Worm (Caenorhabditis elegans) whole organism, L4 larva: ENCODE data around the gene cap-1.
A peak's percentile ranks its signal among the peaks of the same experiment; 100 is the strongest.

ENCODE experiments used
- D1046.2 ChIP-seq: fragments of 200-800 bp; sonication (Bioruptor generic); IDR thresholded peaks from 2 replicates; pipeline ENCODE4 v1.3.6; 2022; ENCODE audit warnings: missing genetic modification characterization, missing compliant biosample characterization
- F26F4.8 ChIP-seq: fragments of 200-800 bp; sonication (Bioruptor generic); conservative IDR thresholded peaks from 2 replicates; pipeline ENCODE4 v1.3.6; 2022; ENCODE audit warnings: missing genetic modification characterization, missing compliant biosample characterization
- F37D6.2 ChIP-seq: sonication (generic microtip); optimal IDR thresholded peaks from 2 replicates; lab custom pipeline; 2016; ENCODE audit warnings: mild to moderate bottlenecking, missing genetic modification characterization, missing compliant biosample characterization
- F44E2.7 ChIP-seq: fragments of 200-800 bp; sonication (Bioruptor generic); IDR thresholded peaks from 2 replicates; pipeline ENCODE4 v2.1.2; 2022; ENCODE audit warnings: missing genetic modification characterization, missing compliant biosample characterization
- F49E8.2 ChIP-seq: sonication (generic microtip); optimal IDR thresholded peaks from 2 replicates; lab custom pipeline; 2016; ENCODE audit warnings: missing compliant biosample characterization, mild to moderate bottlenecking, missing genetic modification characterization, borderline replicate concordance
- R02D3.7 ChIP-seq: fragments of 150-350 bp; sonication (generic microtip); optimal IDR thresholded peaks from 3 replicates; lab custom pipeline; 2014; ENCODE audit warnings: missing biosample characterization, missing genetic modification characterization
- T26A8.4 ChIP-seq: fragments of 200-800 bp; sonication (Bioruptor generic); IDR thresholded peaks from 2 replicates; pipeline ENCODE4 v1.3.6; 2022; ENCODE audit warnings: missing genetic modification characterization, missing compliant biosample characterization
- Y5F2A.4 ChIP-seq: fragments of 200-800 bp; sonication (Bioruptor generic); optimal IDR thresholded peaks from 2 replicates; lab custom pipeline; 2018; ENCODE audit warnings: mild to moderate bottlenecking, missing genetic modification characterization, missing compliant biosample characterization
- ZK337.2 ChIP-seq: fragments of 200-800 bp; sonication (Bioruptor generic); IDR thresholded peaks from 2 replicates; pipeline ENCODE4 v1.3.6; 2022; ENCODE audit warnings: missing genetic modification reagents, missing genetic modification characterization, missing compliant biosample characterization
- aha-1 ChIP-seq: fragments of 150-350 bp; peaks from one replicate; lab custom pipeline; 2014; ENCODE audit warnings: missing biosample characterization, missing genetic modification characterization
- aly-2 ChIP-seq: sonication (generic microtip); optimal IDR thresholded peaks from 2 replicates; lab custom pipeline; 2018; ENCODE audit warnings: missing biosample characterization, missing genetic modification characterization
- ama-1 ChIP-seq: fragments of 150-350 bp; optimal IDR thresholded peaks from 2 replicates; lab custom pipeline; 2014; ENCODE audit warnings: inconsistent platforms, mixed read lengths
- ceh-20 ChIP-seq: fragments of 200-800 bp; sonication (Bioruptor generic); IDR thresholded peaks from 2 replicates; pipeline ENCODE4 v1.3.6; 2022; ENCODE audit warnings: missing genetic modification reagents, missing genetic modification characterization, missing compliant biosample characterization
- ceh-28 ChIP-seq: fragments of 150-350 bp; optimal IDR thresholded peaks from 2 replicates; lab custom pipeline; 2014; ENCODE audit warnings: missing biosample characterization, missing genetic modification reagents, missing genetic modification characterization
- ceh-32 ChIP-seq: sonication (generic microtip); optimal IDR thresholded peaks from 2 replicates; lab custom pipeline; 2016; ENCODE audit warnings: mild to moderate bottlenecking, missing genetic modification characterization, missing compliant biosample characterization; ENCODE audit not compliant: poor library complexity
- ceh-82 ChIP-seq: sonication (generic microtip); optimal IDR thresholded peaks from 2 replicates; lab custom pipeline; 2017; ENCODE audit warnings: missing biosample characterization, missing genetic modification characterization
- daf-16 ChIP-seq, 3 experiments: sonication (generic microtip); optimal IDR thresholded peaks; 2 replicates each; lab custom pipeline; 2016 to 2017; ENCODE audit warnings: missing genetic modification characterization in 3 of 3, missing genetic modification reagents in 3 of 3, mild to moderate bottlenecking in 2 of 3, missing compliant biosample characterization in 2 of 3, missing biosample characterization in 1 of 3, moderate library complexity in 1 of 3
- daf-8 ChIP-seq: fragments of 200-800 bp; sonication (Bioruptor generic); IDR thresholded peaks from 2 replicates; pipeline ENCODE4 v1.3.6; 2022; ENCODE audit warnings: missing genetic modification characterization, missing compliant biosample characterization
- egl-43 ChIP-seq: fragments of 200-800 bp; sonication (Bioruptor generic); IDR thresholded peaks from 2 replicates; pipeline ENCODE4 v1.3.6; 2022; ENCODE audit warnings: missing genetic modification reagents, missing genetic modification characterization, missing compliant biosample characterization
- hlh-11 ChIP-seq: fragments of 200-800 bp; sonication (Bioruptor generic); optimal IDR thresholded peaks from 2 replicates; lab custom pipeline; 2018; ENCODE audit warnings: mild to moderate bottlenecking, missing genetic modification characterization, missing compliant biosample characterization
- lin-39 ChIP-seq: fragments of 150-350 bp; optimal IDR thresholded peaks from 2 replicates; lab custom pipeline; 2014; ENCODE audit warnings: missing biosample characterization, missing genetic modification reagents, missing genetic modification characterization
- mdl-1 ChIP-seq, 2 experiments: fragments of 150-350 bp in 1 of 2; sonication (generic microtip) in 1 of 2; optimal IDR thresholded peaks; 2 replicates each; lab custom pipeline; 2014 to 2017; ENCODE audit warnings: missing biosample characterization in 2 of 2, missing genetic modification characterization in 2 of 2
- mxl-3 ChIP-seq: fragments of 200-800 bp; sonication (Bioruptor generic); optimal IDR thresholded peaks from 2 replicates; lab custom pipeline; 2018; ENCODE audit warnings: mild to moderate bottlenecking, missing genetic modification characterization, missing compliant biosample characterization
- nhr-11 ChIP-seq: fragments of 150-350 bp; optimal IDR thresholded peaks from 2 replicates; lab custom pipeline; 2014; ENCODE audit warnings: missing biosample characterization, missing genetic modification characterization
- nhr-111 ChIP-seq: fragments of 200-800 bp; sonication (Bioruptor generic); optimal IDR thresholded peaks from 2 replicates; lab custom pipeline; 2018; ENCODE audit warnings: mild to moderate bottlenecking, missing genetic modification characterization, missing compliant biosample characterization
- nhr-237 ChIP-seq: sonication (generic microtip); optimal IDR thresholded peaks from 2 replicates; lab custom pipeline; 2017; ENCODE audit warnings: missing biosample characterization, missing genetic modification characterization
- nhr-41 ChIP-seq: fragments of 200-800 bp; sonication (Bioruptor generic); IDR thresholded peaks from 2 replicates; pipeline ENCODE4 v1.3.6; 2022; ENCODE audit warnings: missing genetic modification reagents, missing genetic modification characterization, missing compliant biosample characterization
- nhr-77 ChIP-seq: fragments of 150-350 bp; optimal IDR thresholded peaks from 2 replicates; lab custom pipeline; 2014; ENCODE audit warnings: missing biosample characterization, missing genetic modification characterization
- pqm-1 ChIP-seq: sonication (generic microtip); optimal IDR thresholded peaks from 2 replicates; lab custom pipeline; 2017; ENCODE audit warnings: missing biosample characterization, missing genetic modification characterization
- snpc-4 ChIP-seq: fragments of 150-350 bp; optimal IDR thresholded peaks from 2 replicates; lab custom pipeline; 2014; ENCODE audit warnings: missing biosample characterization, missing genetic modification characterization
- spr-1 ChIP-seq: sonication (generic microtip); optimal IDR thresholded peaks from 2 replicates; lab custom pipeline; 2016; ENCODE audit warnings: mild to moderate bottlenecking, missing genetic modification characterization, missing compliant biosample characterization
- spr-3 ChIP-seq: fragments of 200-800 bp; sonication (Bioruptor generic); optimal IDR thresholded peaks from 2 replicates; lab custom pipeline; 2018; ENCODE audit warnings: mild to moderate bottlenecking, missing genetic modification characterization, missing compliant biosample characterization
- tag-97 ChIP-seq: fragments of 200-800 bp; sonication (Bioruptor generic); IDR thresholded peaks from 2 replicates; pipeline ENCODE4 v1.3.6; 2022; ENCODE audit warnings: missing genetic modification characterization, missing compliant biosample characterization
- unc-62 ChIP-seq, 3 experiments: fragments of 150-350 bp in 1 of 3; sonication (generic microtip); optimal IDR thresholded peaks in 2 of 3; peaks in 1 of 3; 1 replicate in 1 of 3; 2 replicates in 2 of 3; lab custom pipeline; 2014 to 2017; ENCODE audit warnings: missing biosample characterization in 3 of 3, missing genetic modification characterization in 3 of 3, missing genetic modification reagents in 3 of 3, missing genotype in 1 of 3
- vab-7 ChIP-seq: fragments of 200-800 bp; sonication (Bioruptor generic); IDR thresholded peaks from 2 replicates; pipeline ENCODE4 v1.3.6; 2022; ENCODE audit warnings: missing genetic modification reagents, missing genetic modification characterization, missing compliant biosample characterization

cap-1 gene

ce11 chrIV:7222088-7222487 lies 7.9 kb downstream of the cap-1 start:
- TF ChIP-seq ceh-82 (tag; lab: Kevin White, UChicago) (no peak), nhr-77 (no peak), aha-1 (tag; lab: Kevin White, UChicago) (peak; percentile 56), mdl-1 (tag; optimal IDR thresholded peaks at IDR 0.05; lab: Kevin White, UChicago) (no peak), nhr-237 (no peak), D1046.2 (GFP tag; lab: Robert Waterston, UW) (no peak), lin-39 (tag; lab: Kevin White, UChicago) (no peak)

DNA sequence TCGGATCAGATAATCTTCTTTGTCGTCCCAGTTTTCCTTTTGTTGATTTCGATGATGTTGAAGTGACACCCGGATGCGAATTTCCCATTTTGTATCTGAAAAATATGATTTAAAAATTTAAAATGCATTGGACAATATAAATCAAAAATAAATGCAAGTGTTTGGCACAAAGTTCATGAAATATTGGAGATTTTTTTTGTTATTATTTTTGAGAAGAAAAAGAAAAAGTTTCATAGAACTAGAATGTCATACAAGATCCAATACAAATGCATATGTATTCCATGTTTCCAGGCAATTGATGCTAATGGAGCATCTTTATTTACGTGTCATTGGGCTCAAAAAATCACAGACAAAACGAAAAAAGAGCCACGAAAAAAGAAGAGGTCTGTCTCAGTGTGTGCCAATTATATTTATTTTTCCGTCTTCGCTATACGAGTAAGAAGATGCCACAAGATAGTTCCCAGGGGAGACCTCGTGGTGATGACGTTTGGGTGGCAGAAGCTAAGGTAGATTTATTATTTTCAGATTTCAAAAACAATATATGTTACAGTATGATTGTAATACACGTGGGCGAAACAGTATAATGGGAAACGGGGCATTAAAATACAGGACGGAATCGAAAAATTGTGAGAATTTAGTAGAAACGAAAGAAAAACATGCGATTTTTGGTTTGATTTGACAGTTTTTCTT lies 10.5 kb downstream of the cap-1 start, which contains the start of the genes glb-23 and R13A1.1:
Gene glb-23, minus strand, starts transcription at position 101 of the 690 bp plus-strand sequence.
Gene R13A1.1, plus strand, starts transcription at position 640 of the 690 bp plus-strand sequence.
- TF ChIP-seq nhr-11 (tag; lab: Kevin White, UChicago) (no peak), vab-7 (no peak), aly-2 (no peak), F37D6.2 (tag; lab: Kevin White, UChicago) (no peak), F26F4.8 (GFP tag; lab: Robert Waterston, UW) (no peak), R02D3.7 (no peak), F44E2.7 (no peak), ceh-20 (no peak)
- TF ChIP-seq, all 104 proteins: peak for 0

DNA sequence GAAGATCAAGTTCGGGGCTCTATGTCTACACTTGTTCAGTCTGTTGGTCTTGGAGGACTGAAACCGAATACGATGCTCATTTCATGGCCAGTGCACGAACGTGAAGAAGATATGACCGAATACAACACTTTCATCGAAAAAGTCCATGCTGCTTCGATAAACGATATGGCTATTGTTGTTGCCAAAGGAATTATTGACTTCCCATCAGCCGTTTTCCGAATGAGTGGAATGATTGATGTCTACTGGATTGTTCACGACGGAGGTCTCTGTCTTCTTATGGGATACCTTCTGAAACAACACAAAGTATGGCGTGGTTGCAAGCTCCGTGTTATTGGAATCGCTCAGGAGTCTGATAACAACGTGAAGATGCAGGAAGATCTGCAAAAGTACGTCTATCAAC lies 13.8 kb downstream of the cap-1 start:
- no peak for TF ChIP-seq F49E8.2
- TF ChIP-seq daf-8 (GFP tag; lab: Robert Waterston, UW) = no peak
- TF ChIP-seq spr-1 (tag; lab: Kevin White, UChicago) = no peak
- no peak for TF ChIP-seq tag-97 (GFP tag; lab: Robert Waterston, UW)
- no peak for TF ChIP-seq ceh-32
- no peak for TF ChIP-seq nhr-111
- peak; percentile 74 for TF ChIP-seq aha-1 (tag; lab: Kevin White, UChicago)
- no peak for TF ChIP-seq ama-1 (lab: Kevin White, UChicago)
- no peak for TF ChIP-seq nhr-77
- TF ChIP-seq egl-43 (GFP tag; lab: Robert Waterston, UW) = no peak
- TF ChIP-seq snpc-4 (tag; lab: Kevin White, UChicago) = no peak
- TF ChIP-seq Y5F2A.4 = no peak
- TF ChIP-seq unc-62 (GFP tag; optimal IDR thresholded peaks at IDR 0.05 in 1 of 2; lab: Kevin White, UChicago) = peak in 1 of 2 experiments; percentile 89
- TF ChIP-seq unc-62 (tag; optimal IDR thresholded peaks at IDR 0.05; lab: Kevin White, UChicago) = no peak
- no peak for TF ChIP-seq spr-3 (GFP tag; lab: Kevin White, UChicago)
- TF ChIP-seq ZK337.2 (GFP tag; lab: Robert Waterston, UW) = no peak

DNA sequence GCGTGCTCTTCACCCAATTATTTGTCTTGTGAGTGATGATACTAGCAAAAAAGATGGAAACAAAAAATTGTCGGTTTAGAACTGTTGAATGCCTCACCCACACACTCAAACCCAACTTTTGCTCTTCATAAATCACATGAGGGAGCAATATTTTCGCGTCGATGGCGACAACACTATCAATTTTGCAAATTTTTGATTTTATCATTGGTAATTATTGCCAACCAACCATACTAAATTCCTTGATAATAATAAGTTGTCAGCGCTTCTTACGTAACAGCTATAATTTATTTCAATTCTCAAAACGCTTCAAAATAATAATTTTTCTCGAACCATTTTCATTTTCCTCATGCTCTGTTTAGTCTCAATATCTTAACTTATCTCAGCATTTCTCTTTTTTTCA lies 17.3 kb downstream of the cap-1 start:
- TF ChIP-seq hlh-11 (tag; lab: Kevin White, UChicago) (no peak), nhr-41 (no peak), pqm-1 (tag; lab: Kevin White, UChicago) (peak; percentile 58), ceh-28 (tag; lab: Kevin White, UChicago) (no peak), daf-16 (GFP tag; optimal IDR thresholded peaks at IDR 0.05; lab: Kevin White, UChicago) (no peak), daf-16 (tag; optimal IDR thresholded peaks at IDR 0.05; lab: Kevin White, UChicago) (peak; percentile 50), mxl-3 (GFP tag; lab: Kevin White, UChicago) (no peak), T26A8.4 (GFP tag; lab: Robert Waterston, UW) (no peak)
